Worm (Caenorhabditis elegans) whole organism, L4/young adult: ENCODE data around the gene rcd-1.

Source experiments
- W03F9.2 ChIP-seq: fragments of 150-350 bp; optimal IDR thresholded peaks from 2 replicates; lab custom pipeline; 2014; ENCODE audit warnings: missing biosample characterization, missing genetic modification characterization
- dao-5 ChIP-seq: sonication (generic microtip); optimal IDR thresholded peaks from 2 replicates; lab custom pipeline; 2016; ENCODE audit warnings: missing genotype, missing genetic modification characterization, moderate library complexity, missing compliant biosample characterization
- him-1 ChIP-seq: sonication (generic microtip); optimal IDR thresholded peaks from 2 replicates; lab custom pipeline; 2016; ENCODE audit warnings: missing genotype, missing genetic modification reagents, missing genetic modification characterization, missing compliant biosample characterization

DNA sequence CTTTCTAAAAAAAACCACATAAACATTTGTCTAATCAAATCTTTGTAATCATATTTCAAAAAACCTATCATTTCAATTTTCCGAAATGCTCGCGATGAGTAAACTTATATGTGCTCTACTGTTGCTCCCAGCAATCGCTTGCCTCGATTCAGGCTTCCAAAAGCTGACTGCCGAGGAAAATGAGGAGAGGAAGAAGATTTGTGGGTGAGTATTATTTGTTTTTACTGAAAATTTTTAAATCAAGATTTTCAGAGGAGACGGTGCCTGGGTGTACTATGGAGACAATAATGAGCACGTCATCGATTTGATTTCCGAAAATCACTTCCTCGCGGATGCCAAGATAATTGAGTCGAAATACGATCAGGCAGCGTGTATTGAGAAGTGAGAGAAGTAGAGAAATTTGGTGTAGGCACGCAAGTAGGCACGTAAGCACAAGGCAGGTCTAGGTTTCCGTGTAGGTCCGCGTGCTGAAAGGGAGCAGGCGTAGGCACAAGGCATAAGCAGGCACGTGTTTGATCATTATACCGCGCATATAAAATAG, 29.5 kb upstream of the rcd-1 start, which contains the start of gene C46E10.1:
- TF ChIP-seq dao-5 (tag; lab: Kevin White, UChicago) (no peak), him-1 (no peak), W03F9.2 (tag; lab: Kevin White, UChicago) (no peak)
